Fruit fly (Drosophila melanogaster) whole organism, embryonic: ENCODE results near the gene Ns4.

Experiments
- BtbVII ChIP-seq: fragments of 200-800 bp; sonication (Bioruptor generic); optimal IDR thresholded peaks from 3 replicates; lab custom pipeline; 2017; ENCODE audit warnings: missing biosample characterization, mild to moderate bottlenecking, missing genetic modification characterization
- C15 ChIP-seq: fragments of 200-800 bp; sonication (Bioruptor generic); IDR thresholded peaks from 3 replicates; pipeline ENCODE4 v1.3.6; 2022; ENCODE audit warnings: missing biosample characterization, missing genetic modification characterization
- CG10654 ChIP-seq: fragments of 200-800 bp; sonication (Bioruptor generic); optimal IDR thresholded peaks from 2 replicates; lab custom pipeline; 2016; ENCODE audit warnings: missing biosample characterization, missing genetic modification characterization
- CG14965 ChIP-seq: fragments of 200-800 bp; sonication (Bioruptor generic); optimal IDR thresholded peaks from 2 replicates; lab custom pipeline; 2016; ENCODE audit warnings: missing biosample characterization, missing genetic modification characterization, borderline replicate concordance
- CG15479 ChIP-seq: fragments of 200-800 bp; sonication (Bioruptor generic); optimal IDR thresholded peaks from 3 replicates; lab custom pipeline; 2019; ENCODE audit warnings: missing biosample characterization, mild to moderate bottlenecking, missing genetic modification characterization, moderate library complexity
- CG16815 ChIP-seq: fragments of 200-800 bp; sonication (Bioruptor generic); optimal IDR thresholded peaks from 3 replicates; lab custom pipeline; 2017; ENCODE audit warnings: missing biosample characterization, mild to moderate bottlenecking, missing genetic modification characterization
- CG17186 ChIP-seq: fragments of 200-800 bp; sonication (Bioruptor generic); optimal IDR thresholded peaks from 3 replicates; lab custom pipeline; 2017; ENCODE audit warnings: missing biosample characterization, missing genetic modification reagents, missing genetic modification characterization
- CG17328 ChIP-seq: fragments of 200-800 bp; sonication (Bioruptor generic); IDR thresholded peaks from 2 replicates; pipeline ENCODE4 v1.3.6; 2022; ENCODE audit warnings: missing biosample characterization, missing genetic modification characterization
- CG17361 ChIP-seq: fragments of 200-800 bp; sonication (Bioruptor generic); IDR thresholded peaks from 3 replicates; pipeline ENCODE4 v1.3.6; 2022; ENCODE audit warnings: missing biosample characterization, missing genetic modification characterization
- CG17802 ChIP-seq: fragments of 200-800 bp; sonication (Bioruptor generic); optimal IDR thresholded peaks from 2 replicates; lab custom pipeline; 2018; ENCODE audit warnings: missing biosample characterization, mild to moderate bottlenecking, missing genetic modification characterization, moderate library complexity
- CG1792 ChIP-seq: fragments of 200-800 bp; sonication (Bioruptor generic); optimal IDR thresholded peaks from 2 replicates; lab custom pipeline; 2016; ENCODE audit warnings: missing biosample characterization, missing genetic modification characterization
- CG18011 ChIP-seq: fragments of 200-800 bp; sonication (Bioruptor generic); optimal IDR thresholded peaks from 2 replicates; lab custom pipeline; 2017; ENCODE audit warnings: missing biosample characterization, missing genetic modification characterization, mild to moderate bottlenecking, moderate library complexity, missing genotype
- CG4328 ChIP-seq: fragments of 200-800 bp; sonication (Bioruptor generic); optimal IDR thresholded peaks from 3 replicates; lab custom pipeline; 2017; ENCODE audit warnings: missing biosample characterization, missing genetic modification reagents, missing genetic modification characterization
- CG4617 ChIP-seq: fragments of 200-800 bp; sonication (Bioruptor generic); optimal IDR thresholded peaks from 3 replicates; lab custom pipeline; 2016; ENCODE audit warnings: missing biosample characterization, missing genetic modification characterization, borderline replicate concordance
- CG6813 ChIP-seq: fragments of 200-800 bp; sonication (Bioruptor generic); optimal IDR thresholded peaks from 2 replicates; lab custom pipeline; 2017; ENCODE audit warnings: missing biosample characterization, missing genetic modification characterization, mild to moderate bottlenecking, moderate library complexity, missing genetic modification reagents
- CG8388 ChIP-seq: fragments of 200-800 bp; sonication (Bioruptor generic); optimal IDR thresholded peaks from 2 replicates; lab custom pipeline; 2019; ENCODE audit warnings: missing biosample characterization, mild to moderate bottlenecking, missing genetic modification characterization, moderate library complexity
- CG8478 ChIP-seq: fragments of >200 bp; optimal IDR thresholded peaks from 2 replicates; lab custom pipeline; 2018
- CG9817 ChIP-seq: fragments of 200-800 bp; sonication (Bioruptor generic); optimal IDR thresholded peaks from 2 replicates; lab custom pipeline; 2018; ENCODE audit warnings: missing biosample characterization, mild to moderate bottlenecking, missing genetic modification characterization, moderate library complexity
- Camta ChIP-seq: fragments of 200-800 bp; sonication (Bioruptor generic); optimal IDR thresholded peaks from 2 replicates; lab custom pipeline; 2016; ENCODE audit warnings: missing biosample characterization, missing genetic modification characterization
- Dref ChIP-seq: fragments of 200-800 bp; sonication (Bioruptor generic); IDR thresholded peaks from 2 replicates; pipeline ENCODE4 v1.3.6; 2022; ENCODE audit warnings: missing biosample characterization, missing genetic modification characterization
- Gug ChIP-seq: fragments of 200-800 bp; sonication (Bioruptor generic); IDR thresholded peaks from 4 replicates; pipeline ENCODE4 v1.3.6; 2022; ENCODE audit warnings: missing biosample characterization, missing genetic modification characterization
- Hey ChIP-seq: fragments of 200-800 bp; sonication (Bioruptor generic); optimal IDR thresholded peaks from 3 replicates; lab custom pipeline; 2018; ENCODE audit warnings: missing biosample characterization, mild to moderate bottlenecking, missing genetic modification characterization
- Hmr ChIP-seq: fragments of 200-800 bp; sonication (Bioruptor generic); optimal IDR thresholded peaks from 3 replicates; lab custom pipeline; 2017; ENCODE audit warnings: mild to moderate bottlenecking, missing biosample characterization, missing genetic modification reagents, missing genetic modification characterization
- Hsf ChIP-seq: fragments of 200-800 bp; sonication (Bioruptor generic); optimal IDR thresholded peaks from 3 replicates; lab custom pipeline; 2016; ENCODE audit warnings: missing biosample characterization, missing genetic modification characterization
- Lim3 ChIP-seq: fragments of 200-800 bp; sonication (Bioruptor generic); IDR thresholded peaks from 2 replicates; pipeline ENCODE4 v1.3.6; 2022; ENCODE audit warnings: missing biosample characterization, missing genetic modification characterization
- Med ChIP-seq: fragments of 200-800 bp; sonication (Bioruptor generic); peaks from one replicate; lab custom pipeline; 2016; ENCODE audit warnings: missing biosample characterization, missing genetic modification characterization, mild to moderate bottlenecking, inconsistent platforms, moderate library complexity
- Neu2 ChIP-seq: fragments of 200-800 bp; sonication (Bioruptor generic); optimal IDR thresholded peaks from 3 replicates; lab custom pipeline; 2016; ENCODE audit warnings: missing biosample characterization, missing genetic modification characterization, borderline replicate concordance
- Opbp ChIP-seq: fragments of 200-800 bp; sonication (Bioruptor generic); IDR thresholded peaks from 3 replicates; pipeline ENCODE4 v1.3.6; 2022; ENCODE audit warnings: missing biosample characterization, missing genetic modification characterization; ENCODE audit not compliant: partially characterized antibody
- Optix ChIP-seq: fragments of 200-800 bp; sonication (Bioruptor generic); IDR thresholded peaks from 3 replicates; pipeline ENCODE4 v1.3.6; 2022; ENCODE audit warnings: missing biosample characterization, missing genetic modification characterization
- Pdp1 ChIP-seq, 2 experiments: fragments of 200-800 bp; sonication (Bioruptor generic); optimal IDR thresholded peaks; 3 replicates each; lab custom pipeline; 2016; ENCODE audit warnings: missing biosample characterization in 2 of 2, missing genetic modification characterization in 2 of 2, mild to moderate bottlenecking in 1 of 2, moderate library complexity in 1 of 2
- Sin3A ChIP-seq: fragments of >200 bp; optimal IDR thresholded peaks from 2 replicates; lab custom pipeline; 2018
- Sry-δ ChIP-seq: fragments of 200-800 bp; sonication (Bioruptor generic); optimal IDR thresholded peaks from 2 replicates; lab custom pipeline; 2016; ENCODE audit warnings: missing biosample characterization, missing genetic modification characterization
- ap ChIP-seq: fragments of 200-800 bp; sonication (Bioruptor generic); IDR thresholded peaks from 2 replicates; pipeline ENCODE4 v1.3.6; 2022; ENCODE audit warnings: missing biosample characterization, missing genetic modification characterization
- ara ChIP-seq: fragments of 200-800 bp; sonication (Bioruptor generic); IDR thresholded peaks from 2 replicates; pipeline ENCODE4 v1.3.6; 2022; ENCODE audit warnings: missing biosample characterization, missing genetic modification characterization
- az2 ChIP-seq: fragments of 200-800 bp; sonication (Bioruptor generic); optimal IDR thresholded peaks from 3 replicates; lab custom pipeline; 2016; ENCODE audit warnings: missing biosample characterization, missing genetic modification characterization
- cas ChIP-seq: fragments of 200-800 bp; sonication (Bioruptor generic); IDR thresholded peaks from 2 replicates; pipeline ENCODE4 v1.3.6; 2022; ENCODE audit warnings: missing biosample characterization, missing genetic modification characterization
- dpn ChIP-seq, 2 experiments: fragments of 200-800 bp; sonication (Bioruptor generic); optimal IDR thresholded peaks; 3 replicates each; lab custom pipeline; 2016; ENCODE audit warnings: missing biosample characterization in 2 of 2, missing genetic modification characterization in 2 of 2
- esg ChIP-seq: fragments of 200-800 bp; sonication (Bioruptor generic); conservative IDR thresholded peaks from 2 replicates; pipeline ENCODE4 v1.3.6; 2022; ENCODE audit warnings: missing biosample characterization, missing genetic modification characterization
- fd64A ChIP-seq: fragments of 200-800 bp; sonication (Bioruptor generic); optimal IDR thresholded peaks from 3 replicates; lab custom pipeline; 2018; ENCODE audit warnings: missing biosample characterization, mild to moderate bottlenecking, missing genetic modification characterization
- gcm ChIP-seq: fragments of 200-800 bp; sonication (Bioruptor generic); optimal IDR thresholded peaks from 2 replicates; lab custom pipeline; 2019; ENCODE audit warnings: missing biosample characterization, mild to moderate bottlenecking, missing genetic modification characterization, moderate library complexity
- gro ChIP-seq: fragments of 200-800 bp; sonication (Bioruptor generic); optimal IDR thresholded peaks from 2 replicates; lab custom pipeline; 2016; ENCODE audit warnings: missing biosample characterization, missing genetic modification characterization
- klu ChIP-seq: fragments of 200-800 bp; sonication (Bioruptor generic); IDR thresholded peaks from 2 replicates; pipeline ENCODE4 v1.3.6; 2022; ENCODE audit warnings: missing biosample characterization, missing genetic modification characterization
- lab ChIP-seq: fragments of 200-800 bp; sonication (Bioruptor generic); optimal IDR thresholded peaks from 3 replicates; lab custom pipeline; 2017; ENCODE audit warnings: missing biosample characterization, missing genetic modification characterization, mild to moderate bottlenecking, moderate library complexity, missing genetic modification reagents
- lbe ChIP-seq: fragments of 200-800 bp; sonication (Bioruptor generic); optimal IDR thresholded peaks from 2 replicates; lab custom pipeline; 2016; ENCODE audit warnings: missing biosample characterization, mild to moderate bottlenecking, missing genetic modification characterization
- nom ChIP-seq: fragments of 200-800 bp; sonication (Bioruptor generic); optimal IDR thresholded peaks from 2 replicates; lab custom pipeline; 2017; ENCODE audit warnings: missing biosample characterization, missing genetic modification characterization, mild to moderate bottlenecking, moderate library complexity, missing genetic modification reagents
- odd ChIP-seq: fragments of 200-800 bp; sonication (Bioruptor generic); optimal IDR thresholded peaks from 2 replicates; lab custom pipeline; 2017; ENCODE audit warnings: missing biosample characterization, mild to moderate bottlenecking, missing genetic modification characterization
- p53 ChIP-seq: fragments of 200-800 bp; sonication (Bioruptor generic); optimal IDR thresholded peaks from 2 replicates; lab custom pipeline; 2016; ENCODE audit warnings: missing biosample characterization, missing genetic modification characterization
- phol ChIP-seq: fragments of 200-800 bp; sonication (Bioruptor generic); optimal IDR thresholded peaks from 3 replicates; lab custom pipeline; 2018; ENCODE audit warnings: missing biosample characterization, mild to moderate bottlenecking, missing genetic modification characterization, moderate library complexity
- ttk ChIP-seq: fragments of 200-800 bp; sonication (Bioruptor generic); IDR thresholded peaks from 2 replicates; pipeline ENCODE4 v2.1.2; 2022; ENCODE audit warnings: missing biosample characterization, missing genetic modification characterization
- zf30C ChIP-seq: fragments of 200-800 bp; sonication (Bioruptor generic); optimal IDR thresholded peaks from 3 replicates; lab custom pipeline; 2018; ENCODE audit warnings: missing biosample characterization, mild to moderate bottlenecking, missing genetic modification characterization

The Ns4 gene

DNA sequence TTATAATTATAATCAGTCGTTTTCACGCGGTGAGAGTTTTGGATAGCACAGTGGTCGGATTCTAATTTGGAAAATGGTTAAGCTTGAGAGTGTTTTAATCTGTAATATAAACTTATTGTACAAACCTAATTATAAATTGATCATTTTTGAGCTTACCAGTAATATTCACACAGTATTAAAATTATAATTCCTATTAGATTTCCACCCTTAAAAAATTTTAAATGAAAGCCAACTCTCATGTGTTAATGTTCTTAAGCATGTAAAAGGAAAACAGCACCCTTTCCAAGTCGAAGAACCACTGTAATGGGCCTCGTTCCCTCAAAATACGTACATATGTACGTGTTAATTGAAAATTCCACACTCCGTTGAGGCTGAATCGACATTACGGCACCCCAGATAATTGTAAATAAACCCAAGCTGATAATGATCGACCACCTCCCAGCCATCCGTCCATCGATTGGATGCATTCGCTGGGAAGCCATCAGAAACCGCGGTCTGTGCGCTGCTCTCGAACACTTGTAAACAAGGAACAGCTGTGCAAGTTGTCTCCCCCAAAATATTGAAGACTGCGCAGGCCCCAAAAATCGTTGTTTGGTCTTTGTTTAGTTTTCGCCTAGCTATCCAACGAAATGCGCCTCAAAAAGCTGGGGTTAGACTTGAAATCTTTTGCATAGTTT lies 7.7 kb downstream of the Ns4 start (continued):
- TF ChIP-seq cas (GFP tag; lab: Robert Waterston, UW) (no peak), Optix (GFP tag; lab: Robert Waterston, UW) (no peak), ara (GFP tag; lab: Robert Waterston, UW) (no peak), CG18011 (GFP tag; lab: Kevin White, UChicago) (no peak), CG17361 (GFP tag; lab: Robert Waterston, UW) (0 out of 3 replicates have a peak, but pooled peaks have one; percentile 9), Camta (GFP tag; lab: Kevin White, UChicago) (no peak), klu (GFP tag; lab: Robert Waterston, UW) (no peak), gro (GFP tag; lab: Kevin White, UChicago) (no peak), ap (GFP tag; lab: Robert Waterston, UW) (no peak), CG16815 (GFP tag; lab: Kevin White, UChicago) (peak; percentile 31), CG9817 (tag; lab: Kevin White, UChicago) (peak; percentile 41), Med (GFP tag; lab: Kevin White, UChicago) (peak; percentile 76), az2 (no peak), CG1792 (GFP tag; lab: Kevin White, UChicago) (no peak), fd64A (GFP tag; lab: Kevin White, UChicago) (peak; percentile 55), Pdp1 (GFP tag; optimal IDR thresholded peaks at IDR 0.05; lab: Kevin White, UChicago) (peak; percentile 12 to 21), Lim3 (GFP tag; lab: Robert Waterston, UW) (no peak), nom (GFP tag; lab: Kevin White, UChicago) (no peak), Sry-δ (no peak), zf30C (GFP tag; lab: Kevin White, UChicago) (no peak), Sin3A (lab: Kevin White, UChicago) (no peak), CG17802 (tag; lab: Kevin White, UChicago) (no peak), BtbVII (peak; percentile 18), gcm (GFP tag; lab: Kevin White, UChicago) (no peak), CG17328 (GFP tag; lab: Robert Waterston, UW) (no peak), lbe (peak; percentile 42), CG8388 (GFP tag; lab: Kevin White, UChicago) (peak; percentile 54), CG4617 (no peak), p53 (GFP tag; lab: Kevin White, UChicago) (no peak), Neu2 (no peak), Opbp (GFP tag; lab: Robert Waterston, UW) (no peak), odd (GFP tag; lab: Kevin White, UChicago) (peak; percentile 1), CG10654 (GFP tag; lab: Kevin White, UChicago) (peak; percentile 14), lab (peak; percentile 54), C15 (0 out of 3 replicates have a peak, but pooled peaks have one; percentile 24), Hmr (GFP tag; lab: Kevin White, UChicago) (peak; percentile 51), CG4328 (GFP tag; lab: Kevin White, UChicago) (peak; percentile 39), Dref (GFP tag; lab: Robert Waterston, UW) (no peak), Hey (tag; lab: Kevin White, UChicago) (no peak), CG14965 (GFP tag; lab: Kevin White, UChicago) (no peak), CG8478 (no peak), CG17186 (no peak), CG6813 (GFP tag; lab: Kevin White, UChicago) (peak; percentile 34), ttk (no peak), Gug (GFP tag; lab: Robert Waterston, UW) (no peak), CG15479 (GFP tag; lab: Kevin White, UChicago) (no peak), esg (GFP tag; lab: Robert Waterston, UW) (peak; percentile 53; the same call in 1 of the 2 replicates), phol (tag; lab: Kevin White, UChicago) (peak; percentile 59), dpn (GFP tag; optimal IDR thresholded peaks at IDR 0.05; lab: Kevin White, UChicago) (peak in 1 of 2 experiments; percentile 18), Hsf (peak; percentile 27)
